Fruit fly (Drosophila melanogaster): Measurements from ENCODE around the gene morgue.

morgue gene

DNA sequence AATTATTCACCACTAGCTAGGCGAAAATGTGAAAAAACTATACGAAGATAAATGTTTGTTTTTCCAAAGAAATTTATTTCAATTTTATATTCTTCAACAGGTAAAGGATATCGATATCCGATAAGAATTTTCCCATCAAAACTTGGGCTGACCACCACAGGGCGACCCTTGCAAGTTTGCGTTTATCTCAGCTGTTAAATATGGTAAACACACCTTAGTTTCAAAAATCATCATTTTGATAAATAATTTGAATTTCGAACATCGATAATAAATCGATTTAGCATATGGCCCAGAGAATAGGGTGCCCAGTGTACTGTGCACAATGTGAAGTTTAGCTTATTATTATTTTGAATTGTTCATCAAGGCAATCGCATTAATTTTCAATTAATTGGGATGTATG, 18.8 kb upstream of the morgue start, which contains the start of the genes CG15443 and Paris:
CG15443 (minus strand) TSS at position 125 of the 400 bp plus-strand sequence.
Paris (plus strand) TSS at position 289 of the 400 bp plus-strand sequence.
- TF ChIP-seq Rel (GFP tag; optimal IDR thresholded peaks at IDR 0.05) (no peak), Rel (tag; optimal IDR thresholded peaks at IDR 0.05) (peak; percentile 32), dl (GFP tag; optimal IDR thresholded peaks at IDR 0.05; ENCODE audit: insufficient read depth in 1 of 2, partially characterized antibody in 2 of 2) (no peak), pan (optimal IDR thresholded peaks at IDR 0.05) (no peak), Hr83 (GFP tag; optimal IDR thresholded peaks at IDR 0.05; ENCODE audit: poor library complexity, severe bottlenecking) (no peak), CG9705 (GFP tag; optimal IDR thresholded peaks at IDR 0.05) (peak; percentile 14), GATAd (GFP tag; optimal IDR thresholded peaks at IDR 0.05) (no peak)

DNA sequence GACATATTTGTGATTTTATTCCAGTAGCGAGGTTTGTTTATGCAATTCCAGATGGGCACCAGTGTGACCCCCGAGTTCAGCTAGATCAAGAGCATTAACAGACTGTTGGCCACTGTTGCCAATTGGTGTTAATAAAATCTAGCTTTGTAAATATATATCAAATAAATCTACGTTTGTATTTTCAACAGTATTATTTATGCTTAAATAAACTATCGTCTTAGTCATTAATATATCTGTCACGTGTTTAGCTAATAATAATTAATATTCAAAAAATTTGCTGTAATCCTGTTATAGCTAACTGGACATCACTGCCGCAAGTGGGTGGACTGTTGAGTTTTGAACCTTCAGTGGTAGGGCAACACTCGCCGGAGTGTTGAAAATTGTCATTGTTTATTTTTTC, 15.1 kb upstream of the morgue start, which contains the start of the genes mRpL27 and CG15435:
mRpL27 (minus strand) TSS at position 96 of the 400 bp plus-strand sequence.
CG15435 (plus strand) TSS at position 187 of the 400 bp plus-strand sequence.
- TF ChIP-seq HLH106 (tag; optimal IDR thresholded peaks at IDR 0.05) (peak; percentile 51), ey (GFP tag; optimal IDR thresholded peaks at IDR 0.05) (no peak), Myc (optimal IDR thresholded peaks at IDR 0.05) (peak; percentile 96), rgr (GFP tag; optimal IDR thresholded peaks at IDR 0.05) (peak; percentile 15), Dfd (GFP tag; optimal IDR thresholded peaks at IDR 0.05) (no peak), h (GFP tag; optimal IDR thresholded peaks at IDR 0.05) (peak; percentile 31), dsf (GFP tag; optimal IDR thresholded peaks at IDR 0.05; ENCODE audit: borderline replicate concordance) (no peak), CG32264 (GFP tag; optimal IDR thresholded peaks at IDR 0.05) (no peak), br (GFP tag; optimal IDR thresholded peaks at IDR 0.05) (no peak), CG9705 (GFP tag; optimal IDR thresholded peaks at IDR 0.05) (peak; percentile 48), OdsH (GFP tag; optimal IDR thresholded peaks at IDR 0.05) (peak; percentile 7), woc (GFP tag; optimal IDR thresholded peaks at IDR 0.05) (peak; percentile 87), pan (optimal IDR thresholded peaks at IDR 0.05) (no peak), foxo (GFP tag; optimal IDR thresholded peaks at IDR 0.05) (peak in 1 of 2 experiments; percentile 29), Hnf4 (GFP tag; optimal IDR thresholded peaks at IDR 0.05) (no peak), sage (GFP tag; optimal IDR thresholded peaks at IDR 0.05) (no peak), Hr83 (GFP tag; optimal IDR thresholded peaks at IDR 0.05; ENCODE audit: poor library complexity, severe bottlenecking) (no peak), Sp1 (GFP tag; optimal IDR thresholded peaks at IDR 0.05) (peak; percentile 20), Rel (GFP tag; optimal IDR thresholded peaks at IDR 0.05) (no peak), Rel (tag; optimal IDR thresholded peaks at IDR 0.05) (peak; percentile 24)

DNA sequence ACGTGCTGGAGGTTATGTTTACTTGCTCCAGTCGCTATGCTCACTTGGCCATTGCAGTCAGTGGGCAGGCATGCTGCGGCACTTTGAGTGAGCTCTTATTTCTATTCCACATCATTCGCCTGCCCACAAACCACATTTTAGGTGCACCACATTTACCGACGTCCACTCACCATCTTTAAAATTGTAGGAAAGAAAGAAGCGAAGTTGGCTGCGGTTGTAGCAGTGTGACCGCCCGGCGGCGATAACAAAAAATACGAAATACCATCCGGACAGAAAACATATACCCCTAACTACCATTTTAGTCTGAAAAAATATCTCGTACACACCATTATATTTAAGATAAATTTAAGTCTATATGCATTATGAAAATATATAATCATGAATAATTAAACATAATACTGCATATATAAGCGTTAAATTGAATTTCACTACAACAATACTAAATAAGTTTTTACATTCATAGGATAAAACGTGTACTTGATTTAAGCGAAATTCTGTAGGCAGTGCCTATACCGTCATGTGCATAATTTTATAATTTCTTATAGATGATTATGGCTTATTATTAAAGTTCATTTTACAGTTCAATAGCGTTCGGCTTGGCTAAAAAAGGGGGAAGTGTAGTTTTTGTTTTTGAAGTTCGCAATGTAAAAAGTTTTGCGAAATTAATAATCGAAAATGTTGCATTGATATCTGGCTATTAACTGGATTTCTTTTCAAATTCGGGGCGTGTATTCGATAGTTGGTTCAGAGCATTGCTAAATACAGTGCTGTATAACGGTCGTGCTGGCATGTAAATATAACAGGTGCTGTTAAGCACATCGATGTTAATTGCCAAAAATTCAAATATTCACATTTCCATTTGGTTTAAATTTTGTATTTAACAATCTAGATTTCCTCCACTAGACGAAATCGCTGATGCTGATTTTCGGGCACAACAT, 13.9 kb upstream of the morgue start, which contains the start of gene RpL27A:
RpL27A (minus strand) TSS at position 246 of the 938 bp plus-strand sequence.
- no peak for TF ChIP-seq Abd-B (GFP tag; optimal IDR thresholded peaks at IDR 0.05)
- TF ChIP-seq Jra (GFP tag; optimal IDR thresholded peaks at IDR 0.05) = no peak
- TF ChIP-seq CG32264 (GFP tag; optimal IDR thresholded peaks at IDR 0.05) = no peak
- no peak for TF ChIP-seq dl (GFP tag; optimal IDR thresholded peaks at IDR 0.05; ENCODE audit: insufficient read depth in 1 of 2, partially characterized antibody in 2 of 2)
- no peak for TF ChIP-seq tai (GFP tag; optimal IDR thresholded peaks at IDR 0.05)
- peak; percentile 92 for TF ChIP-seq Hr83 (GFP tag; optimal IDR thresholded peaks at IDR 0.05; ENCODE audit: poor library complexity, severe bottlenecking)
- peak; percentile 85 for TF ChIP-seq Sp1 (GFP tag; optimal IDR thresholded peaks at IDR 0.05)
- TF ChIP-seq OdsH (GFP tag; optimal IDR thresholded peaks at IDR 0.05) = peak; percentile 19
- peak; percentile 20 for TF ChIP-seq fru (GFP tag; optimal IDR thresholded peaks at IDR 0.05)
- peak; percentile 56 for TF ChIP-seq sv (GFP tag; optimal IDR thresholded peaks at IDR 0.05)
- TF ChIP-seq brk (GFP tag; optimal IDR thresholded peaks at IDR 0.05) = no peak
- no peak for TF ChIP-seq pan (optimal IDR thresholded peaks at IDR 0.05)
- TF ChIP-seq Dif (GFP tag; optimal IDR thresholded peaks at IDR 0.05; ENCODE audit: partially characterized antibody) = peak; percentile 45
- TF ChIP-seq Hr78 (GFP tag; optimal IDR thresholded peaks at IDR 0.05) = no peak
- TF ChIP-seq CG9705 (GFP tag; optimal IDR thresholded peaks at IDR 0.05) = peak; percentile 76
- no peak for TF ChIP-seq GATAd (GFP tag; optimal IDR thresholded peaks at IDR 0.05)
- TF ChIP-seq br (GFP tag; optimal IDR thresholded peaks at IDR 0.05) = peak; percentile 69
- TF ChIP-seq dmrt93B (GFP tag; optimal IDR thresholded peaks at IDR 0.05) = peak; percentile 73
- TF ChIP-seq HLH106 (tag; optimal IDR thresholded peaks at IDR 0.05) = peak; percentile 61
- TF ChIP-seq dsf (GFP tag; optimal IDR thresholded peaks at IDR 0.05; ENCODE audit: borderline replicate concordance) = no peak
- TF ChIP-seq jim (GFP tag; optimal IDR thresholded peaks at IDR 0.05) = no peak
- no peak for TF ChIP-seq sage (GFP tag; optimal IDR thresholded peaks at IDR 0.05)
- TF ChIP-seq ey (GFP tag; optimal IDR thresholded peaks at IDR 0.05) = peak; percentile 17
- TF ChIP-seq woc (GFP tag; optimal IDR thresholded peaks at IDR 0.05) = no peak
- TF ChIP-seq Mio (GFP tag; optimal IDR thresholded peaks at IDR 0.05) = no peak
- TF ChIP-seq N (GFP tag; optimal IDR thresholded peaks at IDR 0.05) = peak; percentile 78
- TF ChIP-seq Hnf4 (GFP tag; optimal IDR thresholded peaks at IDR 0.05) = no peak
- peak; percentile 40 for TF ChIP-seq Myc (optimal IDR thresholded peaks at IDR 0.05)
- no peak for TF ChIP-seq CrebA (GFP tag; optimal IDR thresholded peaks at IDR 0.05; ENCODE audit: borderline replicate concordance)
- peak; percentile 41 for TF ChIP-seq psq (GFP tag; optimal IDR thresholded peaks at IDR 0.05)
- TF ChIP-seq Rel (GFP tag; optimal IDR thresholded peaks at IDR 0.05) = no peak
- TF ChIP-seq Rel (tag; optimal IDR thresholded peaks at IDR 0.05) = peak; percentile 57
- TF ChIP-seq Vsx2 (GFP tag; optimal IDR thresholded peaks at IDR 0.05; ENCODE audit: partially characterized antibody) = no peak
- TF ChIP-seq foxo (GFP tag; optimal IDR thresholded peaks at IDR 0.05) = peak in 1 of 2 experiments; percentile 67
- TF ChIP-seq h (GFP tag; optimal IDR thresholded peaks at IDR 0.05) = peak; percentile 52
- no peak for TF ChIP-seq lola (GFP tag; optimal IDR thresholded peaks at IDR 0.05)
- no peak for TF ChIP-seq Dfd (GFP tag; optimal IDR thresholded peaks at IDR 0.05)
- TF ChIP-seq rgr (GFP tag; optimal IDR thresholded peaks at IDR 0.05) = peak; percentile 87
- TF ChIP-seq usp (GFP tag; optimal IDR thresholded peaks at IDR 0.05) = no peak

Data from whole organism, wandering third instar larva.